Worm (Caenorhabditis elegans) whole organism, early embryonic: Measurements from ENCODE around the gene Y50E8A.5.

Experiments used
- B0310.2 ChIP-seq: sonication (generic microtip); optimal IDR thresholded peaks from 2 replicates; lab custom pipeline; 2016; ENCODE audit warnings: mild to moderate bottlenecking, missing genetic modification characterization, missing compliant biosample characterization
- F13C5.2 ChIP-seq: sonication (generic microtip); optimal IDR thresholded peaks from 2 replicates; lab custom pipeline; 2017; ENCODE audit warnings: mild to moderate bottlenecking, missing genetic modification characterization, inconsistent platforms, missing compliant biosample characterization
- aly-1 ChIP-seq: sonication (generic microtip); optimal IDR thresholded peaks from 2 replicates; lab custom pipeline; 2016; ENCODE audit warnings: missing genetic modification characterization, missing compliant biosample characterization
- ama-1 ChIP-seq: fragments of 150-350 bp; optimal IDR thresholded peaks from 2 replicates; lab custom pipeline; 2014
- ceh-13 ChIP-seq: fragments of 200-800 bp; sonication (Bioruptor generic); optimal IDR thresholded peaks from 2 replicates; lab custom pipeline; 2018; ENCODE audit warnings: mild to moderate bottlenecking, missing genetic modification characterization, missing compliant biosample characterization
- ceh-36 ChIP-seq: sonication (generic microtip); optimal IDR thresholded peaks from 2 replicates; lab custom pipeline; 2016; ENCODE audit warnings: missing genetic modification characterization, inconsistent platforms, missing compliant biosample characterization
- flt-1 ChIP-seq: fragments of 200-800 bp; sonication (Bioruptor generic); IDR thresholded peaks from 2 replicates; pipeline ENCODE4 v1.3.6; 2022; ENCODE audit warnings: missing genetic modification characterization, missing compliant biosample characterization
- hmbx-1 ChIP-seq: sonication (generic microtip); optimal IDR thresholded peaks from 2 replicates; lab custom pipeline; 2016; ENCODE audit warnings: mild to moderate bottlenecking, missing genetic modification characterization, missing compliant biosample characterization
- hnd-1 ChIP-seq: sonication (generic microtip); optimal IDR thresholded peaks from 2 replicates; lab custom pipeline; 2016; ENCODE audit warnings: missing genetic modification characterization, missing compliant biosample characterization
- pes-1 ChIP-seq: fragments of 200-800 bp; sonication (Bioruptor generic); IDR thresholded peaks from 2 replicates; pipeline ENCODE4 v1.3.6; 2022; ENCODE audit warnings: missing genetic modification reagents, missing genetic modification characterization, missing compliant biosample characterization
- scrt-1 ChIP-seq: fragments of 200-800 bp; sonication (Bioruptor generic); IDR thresholded peaks from 2 replicates; pipeline ENCODE4 v1.3.6; 2022; ENCODE audit warnings: missing genetic modification characterization, missing compliant biosample characterization
- tbx-11 ChIP-seq: fragments of 200-800 bp; sonication (Bioruptor generic); IDR thresholded peaks from 2 replicates; pipeline ENCODE4 v1.3.6; 2022; ENCODE audit warnings: missing genetic modification characterization, missing compliant biosample characterization
- tbx-37 ChIP-seq: fragments of 200-800 bp; sonication (Bioruptor generic); conservative IDR thresholded peaks from 2 replicates; pipeline ENCODE4 v1.3.6; 2022; ENCODE audit warnings: missing genetic modification reagents, missing genetic modification characterization, missing compliant biosample characterization
- tra-4 ChIP-seq: sonication (generic microtip); optimal IDR thresholded peaks from 2 replicates; lab custom pipeline; 2017; ENCODE audit warnings: missing genetic modification characterization, missing compliant biosample characterization

- TF ChIP-seq tra-4 (tag; lab: Kevin White, UChicago) (no peak), scrt-1 (GFP tag; lab: Robert Waterston, UW) (no peak), tbx-11 (no peak), hnd-1 (tag; lab: Kevin White, UChicago) (no peak), hmbx-1 (tag; lab: Kevin White, UChicago) (no peak), ama-1 (lab: Kevin White, UChicago) (no peak), F13C5.2 (no peak), ceh-13 (GFP tag; lab: Kevin White, UChicago) (no peak), tbx-37 (GFP tag; lab: Robert Waterston, UW) (no peak), pes-1 (GFP tag; lab: Robert Waterston, UW) (no peak), B0310.2 (no peak), ceh-36 (tag; lab: Kevin White, UChicago) (no peak), flt-1 (GFP tag; lab: Robert Waterston, UW) (no peak), aly-1 (tag; lab: Kevin White, UChicago) (no peak)
These were observed 4.5 kb upstream of the Y50E8A.5 start, which contains the start of gene Y50E8A.6 for ce11 chrV:14741233-14741632.
